Worm (Caenorhabditis elegans) whole organism, L1 larva: Measurements from ENCODE around the gene B0554.4.

ENCODE experiments used
- efl-1 ChIP-seq, 4 experiments: fragments of 150-350 bp; optimal IDR thresholded peaks in 3 of 4; peaks in 1 of 4; 1 replicate in 1 of 4; 2 replicates in 3 of 4; lab custom pipeline; 2014; ENCODE audit warnings: missing biosample characterization in 2 of 4, missing genetic modification characterization in 2 of 4, missing genetic modification reagents in 2 of 4
- lsy-2 ChIP-seq, 2 experiments: fragments of 150-350 bp; optimal IDR thresholded peaks; 2 replicates each; lab custom pipeline; 2014; ENCODE audit warnings: missing biosample characterization in 2 of 2, missing genetic modification characterization in 2 of 2
- nhr-77 ChIP-seq: fragments of 150-350 bp; optimal IDR thresholded peaks from 2 replicates; lab custom pipeline; 2014; ENCODE audit warnings: missing biosample characterization, missing genetic modification characterization
- unc-62 ChIP-seq: fragments of 150-350 bp; optimal IDR thresholded peaks from 2 replicates; lab custom pipeline; 2014; ENCODE audit warnings: missing biosample characterization, missing genetic modification reagents, missing genetic modification characterization

DNA sequence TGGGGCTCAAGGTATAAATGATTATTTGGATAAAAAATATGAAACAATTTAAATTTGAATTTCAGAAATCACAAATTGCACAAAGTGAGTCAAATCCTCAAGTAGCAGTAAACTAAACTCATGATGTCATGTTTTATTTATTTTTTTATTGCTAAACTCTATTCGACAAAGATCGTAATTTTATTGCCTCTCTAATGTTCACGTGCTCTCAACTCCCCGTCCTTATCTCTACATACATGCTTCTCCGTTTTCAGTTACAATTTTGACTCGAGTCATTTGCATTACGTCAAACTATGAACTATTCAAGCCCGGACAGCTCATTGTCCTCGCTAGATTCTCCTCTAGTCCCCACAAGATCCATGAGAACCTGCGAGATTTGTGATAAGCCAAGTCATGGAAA lies 45.6 kb downstream of the B0554.4 start, which contains the start of gene nhr-99:
- no peak for TF ChIP-seq efl-1 (optimal IDR thresholded peaks at IDR 0.05; lab: Kevin White, UChicago)
- no peak for TF ChIP-seq efl-1 (GFP tag; optimal IDR thresholded peaks at IDR 0.05 in 1 of 2; lab: Kevin White, UChicago)
- TF ChIP-seq unc-62 (GFP tag; lab: Kevin White, UChicago): no peak
- no peak for TF ChIP-seq lsy-2 (tag; optimal IDR thresholded peaks at IDR 0.05; lab: Kevin White, UChicago)
- no peak for TF ChIP-seq nhr-77
